Worm (Caenorhabditis elegans): ENCODE results near the gene F10D2.10.

ce11 chrV:7136859-7137258, 19.1 kb downstream of the F10D2.10 start:
- TF ChIP-seq snpc-4 (GFP tag; optimal IDR thresholded peaks at IDR 0.05): no peak
- TF ChIP-seq snpc-4 (tag; optimal IDR thresholded peaks at IDR 0.05): no peak
- TF ChIP-seq attf-6 (GFP tag; IDR thresholded peaks at IDR 0.05): no peak
- no peak for TF ChIP-seq aptf-3 (GFP tag; IDR thresholded peaks at IDR 0.05)
- TF ChIP-seq unc-62 (GFP tag; optimal IDR thresholded peaks at IDR 0.05): no peak
- TF ChIP-seq him-1 (tag; optimal IDR thresholded peaks at IDR 0.05): no peak
- no peak for TF ChIP-seq fkh-3 (tag; optimal IDR thresholded peaks at IDR 0.05)
- no peak for TF ChIP-seq ets-4 (GFP tag; optimal IDR thresholded peaks at IDR 0.05)
- no peak for TF ChIP-seq gei-17 (GFP tag; optimal IDR thresholded peaks at IDR 0.05)
- TF ChIP-seq let-607 (tag; optimal IDR thresholded peaks at IDR 0.05): no peak
- no peak for TF ChIP-seq hlh-12 (tag; optimal IDR thresholded peaks at IDR 0.05)
- no peak for TF ChIP-seq rec-8 (tag; optimal IDR thresholded peaks at IDR 0.05)
- no peak for TF ChIP-seq aptf-2 (GFP tag; conservative IDR thresholded peaks at IDR 0.05)

All from whole organism, young adult.